Fruit fly (Drosophila melanogaster) whole organism, embryonic: ENCODE results near the gene CG2120.

Experiments used
- Antp ChIP-seq: fragments of 200-800 bp; sonication (Bioruptor generic); optimal IDR thresholded peaks from 3 replicates; lab custom pipeline; 2016; ENCODE audit warnings: missing biosample characterization, missing genetic modification characterization
- Atf3 ChIP-seq: fragments of 200-800 bp; sonication (Bioruptor generic); optimal IDR thresholded peaks from 3 replicates; lab custom pipeline; 2016; ENCODE audit warnings: missing biosample characterization, missing genetic modification characterization
- CG10431 ChIP-seq: fragments of 200-800 bp; sonication (Bioruptor generic); optimal IDR thresholded peaks from 3 replicates; lab custom pipeline; 2018; ENCODE audit warnings: missing biosample characterization, mild to moderate bottlenecking, missing genetic modification characterization
- CG11093 ChIP-seq: fragments of 200-800 bp; sonication (Bioruptor generic); IDR thresholded peaks from 3 replicates; pipeline ENCODE4 v1.3.6; 2022; ENCODE audit warnings: missing biosample characterization, missing genetic modification characterization
- CG12155 ChIP-seq: fragments of 200-800 bp; sonication (Bioruptor generic); optimal IDR thresholded peaks from 3 replicates; lab custom pipeline; 2016; ENCODE audit warnings: missing biosample characterization, missing genetic modification characterization
- CG12391 ChIP-seq: fragments of 200-800 bp; sonication (Bioruptor generic); optimal IDR thresholded peaks from 3 replicates; lab custom pipeline; 2018; ENCODE audit warnings: missing biosample characterization, mild to moderate bottlenecking, missing genetic modification characterization, moderate library complexity
- CG1602 ChIP-seq: fragments of 200-800 bp; sonication (Bioruptor generic); optimal IDR thresholded peaks from 3 replicates; lab custom pipeline; 2016; ENCODE audit warnings: missing biosample characterization, missing genetic modification characterization
- CG16813 ChIP-seq: fragments of 200-800 bp; sonication (Bioruptor generic); IDR thresholded peaks from 3 replicates; pipeline ENCODE4 v1.3.6; 2022; ENCODE audit warnings: missing biosample characterization, missing genetic modification characterization; ENCODE audit not compliant: partially characterized antibody
- CG17328 ChIP-seq: fragments of 200-800 bp; sonication (Bioruptor generic); IDR thresholded peaks from 2 replicates; pipeline ENCODE4 v1.3.6; 2022; ENCODE audit warnings: missing biosample characterization, missing genetic modification characterization
- CG3407 ChIP-seq: fragments of 200-800 bp; sonication (Bioruptor generic); optimal IDR thresholded peaks from 2 replicates; lab custom pipeline; 2018; ENCODE audit warnings: missing biosample characterization, mild to moderate bottlenecking, missing genetic modification characterization
- CG34376 ChIP-seq: fragments of 200-800 bp; sonication (Bioruptor generic); optimal IDR thresholded peaks from 2 replicates; lab custom pipeline; 2018; ENCODE audit warnings: missing biosample characterization, mild to moderate bottlenecking, missing genetic modification characterization
- CG4328 ChIP-seq: fragments of 200-800 bp; sonication (Bioruptor generic); optimal IDR thresholded peaks from 3 replicates; lab custom pipeline; 2017; ENCODE audit warnings: missing biosample characterization, missing genetic modification reagents, missing genetic modification characterization
- CG4360 ChIP-seq: fragments of 200-800 bp; sonication (Bioruptor generic); IDR thresholded peaks from 2 replicates; pipeline ENCODE4 v1.3.6; 2022; ENCODE audit warnings: missing biosample characterization, missing genetic modification characterization
- CG7372 ChIP-seq: fragments of 200-800 bp; sonication (Bioruptor generic); IDR thresholded peaks from 2 replicates; pipeline ENCODE4 v1.3.6; 2022; ENCODE audit warnings: missing biosample characterization, missing genetic modification characterization
- CHES-1-like ChIP-seq: fragments of 200-800 bp; sonication (Bioruptor generic); optimal IDR thresholded peaks from 2 replicates; lab custom pipeline; 2016; ENCODE audit warnings: missing biosample characterization, missing genetic modification characterization
- Dbx ChIP-seq: fragments of 200-800 bp; sonication (Bioruptor generic); IDR thresholded peaks from 3 replicates; pipeline ENCODE4 v1.3.6; 2022; ENCODE audit warnings: missing biosample characterization, missing genetic modification characterization
- Deaf1 ChIP-seq: fragments of 200-800 bp; optimal IDR thresholded peaks from 3 replicates; lab custom pipeline; 2019; ENCODE audit warnings: missing biosample characterization, mild to moderate bottlenecking, missing genetic modification characterization, moderate library complexity
- Dip2 ChIP-seq: fragments of 200-800 bp; sonication (Bioruptor generic); IDR thresholded peaks from 2 replicates; pipeline ENCODE4 v1.3.6; 2022; ENCODE audit warnings: missing biosample characterization, missing genetic modification characterization
- HLHmδ ChIP-seq: fragments of 200-800 bp; sonication (Bioruptor generic); optimal IDR thresholded peaks from 2 replicates; lab custom pipeline; 2018; ENCODE audit warnings: missing biosample characterization, mild to moderate bottlenecking, missing genetic modification characterization, moderate library complexity
- Hr39 ChIP-seq: fragments of >200 bp; optimal IDR thresholded peaks from 2 replicates; lab custom pipeline; 2017
- Hr51 ChIP-seq, 2 experiments: fragments of 200-800 bp; sonication (Bioruptor generic); optimal IDR thresholded peaks; 2 replicates in 1 of 2; 3 replicates in 1 of 2; lab custom pipeline; 2016 to 2018; ENCODE audit warnings: missing biosample characterization in 2 of 2, missing genetic modification characterization in 2 of 2, mild to moderate bottlenecking in 1 of 2, moderate library complexity in 1 of 2
- Lhr ChIP-seq: fragments of 200-800 bp; sonication (Bioruptor generic); optimal IDR thresholded peaks from 3 replicates; lab custom pipeline; 2017; ENCODE audit warnings: mild to moderate bottlenecking, missing biosample characterization, missing genetic modification reagents, missing genetic modification characterization
- Myb ChIP-seq: fragments of 200-800 bp; sonication (Bioruptor generic); optimal IDR thresholded peaks from 2 replicates; lab custom pipeline; 2016; ENCODE audit warnings: missing biosample characterization, missing genetic modification characterization
- Opbp ChIP-seq: fragments of 200-800 bp; sonication (Bioruptor generic); IDR thresholded peaks from 3 replicates; pipeline ENCODE4 v1.3.6; 2022; ENCODE audit warnings: missing biosample characterization, missing genetic modification characterization; ENCODE audit not compliant: partially characterized antibody
- Scr ChIP-seq: fragments of 200-800 bp; sonication (Bioruptor generic); IDR thresholded peaks from 2 replicates; pipeline ENCODE4 v1.3.6; 2022; ENCODE audit warnings: missing biosample characterization, missing genetic modification characterization; ENCODE audit not compliant: partially characterized antibody
- Sox102F ChIP-seq: fragments of 200-800 bp; sonication (Bioruptor generic); optimal IDR thresholded peaks from 2 replicates; lab custom pipeline; 2018; ENCODE audit warnings: missing biosample characterization, mild to moderate bottlenecking, missing genetic modification characterization, moderate library complexity
- Sry-β ChIP-seq: fragments of 200-800 bp; sonication (Bioruptor generic); optimal IDR thresholded peaks from 2 replicates; lab custom pipeline; 2018; ENCODE audit warnings: missing biosample characterization, mild to moderate bottlenecking, missing genetic modification characterization, moderate library complexity
- Usf ChIP-seq: fragments of 200-800 bp; sonication (Bioruptor generic); optimal IDR thresholded peaks from 2 replicates; lab custom pipeline; 2017; ENCODE audit warnings: missing genotype, missing biosample characterization, missing genetic modification characterization
- ac ChIP-seq: fragments of 200-800 bp; sonication (Bioruptor generic); optimal IDR thresholded peaks from 3 replicates; lab custom pipeline; 2017; ENCODE audit warnings: missing biosample characterization, mild to moderate bottlenecking, missing genetic modification characterization
- ap ChIP-seq: fragments of 200-800 bp; sonication (Bioruptor generic); IDR thresholded peaks from 2 replicates; pipeline ENCODE4 v1.3.6; 2022; ENCODE audit warnings: missing biosample characterization, missing genetic modification characterization
- br ChIP-seq: fragments of >200 bp; optimal IDR thresholded peaks from 2 replicates; lab custom pipeline; 2017
- cato ChIP-seq: fragments of 200-800 bp; sonication (Bioruptor generic); optimal IDR thresholded peaks from 2 replicates; lab custom pipeline; 2016; ENCODE audit warnings: missing biosample characterization, missing genetic modification characterization, borderline replicate concordance
- cg ChIP-seq: fragments of 200-800 bp; sonication (Bioruptor generic); optimal IDR thresholded peaks from 3 replicates; lab custom pipeline; 2019; ENCODE audit warnings: missing biosample characterization, mild to moderate bottlenecking, missing genetic modification characterization, moderate library complexity
- chm ChIP-seq: fragments of 200-800 bp; sonication (Bioruptor generic); IDR thresholded peaks from 2 replicates; pipeline ENCODE4 v1.3.6; 2022; ENCODE audit warnings: missing biosample characterization, missing genetic modification characterization
- crol ChIP-seq: fragments of 200-800 bp; sonication (Bioruptor generic); IDR thresholded peaks from 2 replicates; pipeline ENCODE4 v1.3.6; 2022; ENCODE audit warnings: missing biosample characterization, missing genetic modification characterization
- dpn ChIP-seq, 2 experiments: fragments of 200-800 bp; sonication (Bioruptor generic); optimal IDR thresholded peaks; 3 replicates each; lab custom pipeline; 2016; ENCODE audit warnings: missing biosample characterization in 2 of 2, missing genetic modification characterization in 2 of 2
- fd102C ChIP-seq: fragments of 200-800 bp; sonication (Bioruptor generic); optimal IDR thresholded peaks from 2 replicates; lab custom pipeline; 2018; ENCODE audit warnings: missing biosample characterization, mild to moderate bottlenecking, missing genetic modification characterization, moderate library complexity
- fd64A ChIP-seq: fragments of 200-800 bp; sonication (Bioruptor generic); optimal IDR thresholded peaks from 3 replicates; lab custom pipeline; 2018; ENCODE audit warnings: missing biosample characterization, mild to moderate bottlenecking, missing genetic modification characterization
- gce ChIP-seq: fragments of 200-800 bp; sonication (Bioruptor generic); IDR thresholded peaks from 3 replicates; pipeline ENCODE4 v1.3.6; 2022; ENCODE audit warnings: missing biosample characterization, missing genetic modification characterization
- hth ChIP-seq: fragments of >200 bp; optimal IDR thresholded peaks from 2 replicates; lab custom pipeline; 2017; ENCODE audit warnings: inconsistent platforms
- lab ChIP-seq: fragments of 200-800 bp; sonication (Bioruptor generic); optimal IDR thresholded peaks from 3 replicates; lab custom pipeline; 2017; ENCODE audit warnings: missing biosample characterization, missing genetic modification characterization, mild to moderate bottlenecking, moderate library complexity, missing genetic modification reagents
- nerfin-2 ChIP-seq: fragments of 200-800 bp; sonication (Bioruptor generic); IDR thresholded peaks from 2 replicates; pipeline ENCODE4 v1.3.6; 2022; ENCODE audit warnings: missing biosample characterization, missing genetic modification characterization; ENCODE audit not compliant: partially characterized antibody
- org-1 ChIP-seq: fragments of 200-800 bp; sonication (Bioruptor generic); optimal IDR thresholded peaks from 2 replicates; lab custom pipeline; 2017; ENCODE audit warnings: missing biosample characterization, missing genetic modification characterization
- ranshi ChIP-seq: fragments of 200-800 bp; sonication (Bioruptor generic); IDR thresholded peaks from 2 replicates; pipeline ENCODE4 v1.3.6; 2022; ENCODE audit warnings: missing biosample characterization, missing genetic modification characterization
- ro ChIP-seq: fragments of 200-800 bp; sonication (Bioruptor generic); IDR thresholded peaks from 2 replicates; pipeline ENCODE4 v1.3.6; 2022; ENCODE audit warnings: missing biosample characterization, missing genetic modification characterization
- sisA ChIP-seq: fragments of 200-800 bp; sonication (Bioruptor generic); IDR thresholded peaks from 2 replicates; pipeline ENCODE4 v1.3.6; 2022; ENCODE audit warnings: missing biosample characterization, missing genetic modification characterization
- tio ChIP-seq: fragments of 200-800 bp; sonication (Bioruptor generic); optimal IDR thresholded peaks from 2 replicates; lab custom pipeline; 2017; ENCODE audit warnings: missing biosample characterization, missing genetic modification characterization, inconsistent platforms
- trh ChIP-seq: fragments of 200-800 bp; sonication (Bioruptor generic); optimal IDR thresholded peaks from 2 replicates; lab custom pipeline; 2016; ENCODE audit warnings: missing biosample characterization, missing genetic modification characterization
- unpg ChIP-seq: fragments of 200-800 bp; sonication (Bioruptor generic); optimal IDR thresholded peaks from 3 replicates; lab custom pipeline; 2018; ENCODE audit warnings: missing biosample characterization, mild to moderate bottlenecking, missing genetic modification characterization, moderate library complexity
- z ChIP-seq: fragments of 200-800 bp; sonication (Bioruptor generic); IDR thresholded peaks from 3 replicates; pipeline ENCODE4 v1.3.6; 2022; ENCODE audit warnings: missing biosample characterization, missing genetic modification characterization
- zf30C ChIP-seq: fragments of 200-800 bp; sonication (Bioruptor generic); optimal IDR thresholded peaks from 3 replicates; lab custom pipeline; 2018; ENCODE audit warnings: missing biosample characterization, mild to moderate bottlenecking, missing genetic modification characterization

Gene CG2120

DNA sequence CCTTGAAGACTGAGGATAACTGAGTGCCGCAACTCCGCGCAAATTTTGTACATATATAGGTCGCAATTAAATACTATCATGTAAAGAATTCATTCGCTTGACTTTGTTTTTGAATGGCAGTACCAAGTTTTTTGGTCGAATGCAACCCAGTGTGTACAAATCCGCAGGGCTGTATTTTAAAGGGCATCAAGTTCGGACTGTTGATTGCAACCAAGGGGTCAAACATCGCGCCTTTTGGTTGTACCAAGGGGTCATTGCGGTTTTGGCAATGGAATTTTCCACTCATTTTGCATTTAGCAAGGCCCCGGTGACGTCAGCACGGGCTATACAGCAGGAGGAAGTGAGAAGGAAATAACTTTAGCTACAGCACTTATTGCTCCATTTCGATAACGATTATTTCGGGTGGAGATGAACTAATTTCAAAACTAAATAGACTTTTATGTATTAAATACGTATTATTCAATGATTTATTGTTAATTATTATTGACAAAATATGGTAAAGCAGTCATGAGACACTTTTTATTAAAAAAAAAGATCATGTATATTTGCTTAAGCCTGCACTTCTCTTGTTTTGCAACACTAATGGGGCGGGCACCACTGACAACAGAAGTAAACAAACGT, 3.8 kb upstream of the CG2120 start, which contains the start of gene CG10958 (continued):
- TF ChIP-seq ro (no peak), Dip2 (GFP tag; lab: Robert Waterston, UW) (no peak), Dbx (peak; percentile 60; the same call in 1 of the 3 replicates), trh (GFP tag; lab: Kevin White, UChicago) (no peak), crol (no peak), Usf (GFP tag; lab: Kevin White, UChicago) (no peak), HLHmδ (GFP tag; lab: Kevin White, UChicago) (no peak), fd64A (GFP tag; lab: Kevin White, UChicago) (no peak), CG4328 (GFP tag; lab: Kevin White, UChicago) (peak; percentile 5), ranshi (GFP tag; lab: Robert Waterston, UW) (no peak), Sox102F (peak; percentile 71), br (no peak), ac (no peak), Sry-β (peak; percentile 85), Antp (peak; percentile 9), unpg (GFP tag; lab: Kevin White, UChicago) (peak; percentile 59), Opbp (no peak), org-1 (GFP tag; lab: Kevin White, UChicago) (no peak), gce (GFP tag; lab: Robert Waterston, UW) (no peak), Hr51 (GFP tag; optimal IDR thresholded peaks at IDR 0.05; lab: Kevin White, UChicago) (peak in 1 of 2 experiments; percentile 60), chm (no peak), CG7372 (GFP tag; lab: Robert Waterston, UW) (no peak), nerfin-2 (GFP tag; lab: Robert Waterston, UW) (no peak), Myb (GFP tag; lab: Kevin White, UChicago) (peak; percentile 2), CG34376 (GFP tag; lab: Kevin White, UChicago) (peak; percentile 33), CG3407 (GFP tag; lab: Kevin White, UChicago) (peak; percentile 20), cg (no peak), zf30C (GFP tag; lab: Kevin White, UChicago) (no peak), Deaf1 (tag; lab: Kevin White, UChicago) (no peak), CG4360 (GFP tag; lab: Robert Waterston, UW) (no peak), sisA (peak; percentile 52), lab (GFP tag; lab: Kevin White, UChicago) (peak; percentile 71), CG17328 (peak; percentile 55; the same call in 1 of the 2 replicates), Atf3 (GFP tag; lab: Kevin White, UChicago) (peak; percentile 51), z (GFP tag; lab: Robert Waterston, UW) (no peak), CG12155 (peak; percentile 63), Hr39 (no peak), ap (GFP tag; lab: Robert Waterston, UW) (peak; percentile 39; the same call in 1 of the 2 replicates), fd102C (GFP tag; lab: Kevin White, UChicago) (no peak), CG1602 (peak; percentile 47), Scr (GFP tag; lab: Robert Waterston, UW) (peak; percentile 31; the same call in 1 of the 2 replicates), CG16813 (GFP tag; lab: Robert Waterston, UW) (no peak), tio (GFP tag; lab: Kevin White, UChicago) (no peak), CHES-1-like (GFP tag; lab: Kevin White, UChicago) (no peak), CG11093 (GFP tag; lab: Robert Waterston, UW) (no peak), CG10431 (GFP tag; lab: Kevin White, UChicago) (peak; percentile 13), Lhr (GFP tag; lab: Kevin White, UChicago) (no peak), cato (peak; percentile 11), hth (lab: Kevin White, UChicago) (no peak), CG12391 (peak; percentile 80), dpn (GFP tag; optimal IDR thresholded peaks at IDR 0.05; lab: Kevin White, UChicago) (peak; percentile 26 to 81)
